Worm (Caenorhabditis elegans) whole organism, L1 larva: ENCODE data around the gene famh-161.

Experiments used
- ama-1 ChIP-seq: fragments of 150-350 bp; optimal IDR thresholded peaks from 2 replicates; lab custom pipeline; 2014
- ceh-63 ChIP-seq: fragments of 200-800 bp; sonication (Bioruptor generic); optimal IDR thresholded peaks from 2 replicates; lab custom pipeline; 2018; ENCODE audit warnings: mild to moderate bottlenecking, missing genetic modification characterization, missing compliant biosample characterization
- egl-27 ChIP-seq, 2 experiments: fragments of 150-350 bp in 1 of 2; sonication (generic microtip); optimal IDR thresholded peaks; 3 replicates each; lab custom pipeline; 2017 to 2018; ENCODE audit warnings: missing biosample characterization in 2 of 2, missing genetic modification characterization in 2 of 2, missing genetic modification reagents in 2 of 2
- elt-3 ChIP-seq, 6 experiments: fragments of 150-350 bp in 1 of 6; sonication (generic microtip); optimal IDR thresholded peaks; 2 replicates each; lab custom pipeline; 2017 to 2018; ENCODE audit warnings: missing biosample characterization in 6 of 6, missing genetic modification characterization in 6 of 6, inconsistent platforms in 1 of 6
- nhr-12 ChIP-seq: sonication (generic microtip); optimal IDR thresholded peaks from 2 replicates; lab custom pipeline; 2017; ENCODE audit warnings: missing biosample characterization, missing genetic modification characterization
- nhr-76 ChIP-seq: sonication (generic microtip); optimal IDR thresholded peaks from 2 replicates; lab custom pipeline; 2017; ENCODE audit warnings: missing biosample characterization, missing genetic modification characterization
- pag-3 ChIP-seq: sonication (generic microtip); optimal IDR thresholded peaks from 2 replicates; lab custom pipeline; 2017; ENCODE audit warnings: missing genetic modification characterization, mild to moderate bottlenecking, missing compliant biosample characterization, antibody characterized with exemption, borderline replicate concordance; ENCODE audit not compliant: insufficient read depth
- pqm-1 ChIP-seq: sonication (generic microtip); optimal IDR thresholded peaks from 3 replicates; lab custom pipeline; 2017; ENCODE audit warnings: missing biosample characterization, missing genetic modification characterization
- snpc-4 ChIP-seq: fragments of 150-350 bp; optimal IDR thresholded peaks from 2 replicates; lab custom pipeline; 2014; ENCODE audit warnings: missing biosample characterization, missing genetic modification characterization
- unc-62 ChIP-seq: fragments of 150-350 bp; optimal IDR thresholded peaks from 2 replicates; lab custom pipeline; 2014; ENCODE audit warnings: missing biosample characterization, missing genetic modification reagents, missing genetic modification characterization
- unc-86 ChIP-seq: sonication (generic microtip); optimal IDR thresholded peaks from 2 replicates; lab custom pipeline; 2016; ENCODE audit warnings: missing genetic modification characterization, missing compliant biosample characterization
- ztf-11 ChIP-seq, 2 experiments: sonication (generic microtip); optimal IDR thresholded peaks; 2 replicates each; lab custom pipeline; 2016 to 2017; ENCODE audit warnings: missing genetic modification characterization in 2 of 2, missing biosample characterization in 1 of 2, missing compliant biosample characterization in 1 of 2

- TF ChIP-seq ceh-63 (no peak), elt-3 (tag; optimal IDR thresholded peaks at IDR 0.05; lab: Kevin White, UChicago) (no peak), pqm-1 (no peak), ztf-11 (tag; optimal IDR thresholded peaks at IDR 0.05; lab: Kevin White, UChicago) (no peak), unc-62 (GFP tag; lab: Kevin White, UChicago) (no peak), nhr-76 (tag; lab: Kevin White, UChicago) (no peak), snpc-4 (tag; lab: Kevin White, UChicago) (no peak), unc-86 (no peak), egl-27 (tag; optimal IDR thresholded peaks at IDR 0.05; lab: Kevin White, UChicago) (no peak), ama-1 (lab: Kevin White, UChicago) (no peak), pag-3 (tag; lab: Kevin White, UChicago) (no peak), nhr-12 (no peak)
These were observed 19.0 kb upstream of the famh-161 start, which contains the start of gene vmo-1 for ce11 chrV:20552971-20553370.
